Worm (Caenorhabditis elegans) whole organism, L4 larva: ENCODE data around the gene mpst-2.

Experiments used
- pha-4 ChIP-seq, 2 experiments: fragments of 150-350 bp in 1 of 2; fragments of 200-800 bp in 1 of 2; sonication (Bioruptor generic) in 1 of 2; IDR thresholded peaks in 1 of 2; optimal IDR thresholded peaks in 1 of 2; 2 replicates each; pipeline versions ENCODE4 v1.3.6 to Lab custom; 2014 to 2022; ENCODE audit warnings: missing genetic modification characterization in 2 of 2, missing genetic modification reagents in 2 of 2, missing biosample characterization in 1 of 2, missing compliant biosample characterization in 1 of 2
- skn-1 ChIP-seq: fragments of 150-350 bp; optimal IDR thresholded peaks from 2 replicates; lab custom pipeline; 2014; ENCODE audit warnings: missing biosample characterization, missing genetic modification characterization

ce11 chrV:14852620-14853019 lies 40.6 kb downstream of the mpst-2 start:
- no peak for TF ChIP-seq pha-4 (GFP tag; IDR thresholded peaks at IDR 0.05; lab: Robert Waterston, UW)
- no peak for TF ChIP-seq pha-4 (tag; optimal IDR thresholded peaks at IDR 0.05; lab: Kevin White, UChicago)
- no peak for TF ChIP-seq skn-1 (tag; lab: Kevin White, UChicago)
